Worm (Caenorhabditis elegans) whole organism, L4 larva: ENCODE results near the gene C15B12.9.

Source experiments
- F26F4.8 ChIP-seq: fragments of 200-800 bp; sonication (Bioruptor generic); conservative IDR thresholded peaks from 2 replicates; pipeline ENCODE4 v1.3.6; 2022; ENCODE audit warnings: missing genetic modification characterization, missing compliant biosample characterization
- aly-2 ChIP-seq: sonication (generic microtip); optimal IDR thresholded peaks from 2 replicates; lab custom pipeline; 2018; ENCODE audit warnings: missing biosample characterization, missing genetic modification characterization
- ama-1 ChIP-seq: fragments of 150-350 bp; optimal IDR thresholded peaks from 2 replicates; lab custom pipeline; 2014; ENCODE audit warnings: inconsistent platforms, mixed read lengths
- attf-4 ChIP-seq: sonication (generic microtip); optimal IDR thresholded peaks from 3 replicates; lab custom pipeline; 2017; ENCODE audit warnings: missing biosample characterization, missing genetic modification characterization
- ctbp-1 ChIP-seq: fragments of 200-800 bp; sonication (Bioruptor generic); IDR thresholded peaks from 2 replicates; pipeline ENCODE4 v1.3.6; 2022; ENCODE audit warnings: missing genetic modification reagents, missing genetic modification characterization, missing compliant biosample characterization
- dmd-9 ChIP-seq: fragments of 200-800 bp; sonication (Bioruptor generic); IDR thresholded peaks from 2 replicates; pipeline ENCODE4 v1.3.6; 2022; ENCODE audit warnings: missing genetic modification reagents, missing genetic modification characterization, missing compliant biosample characterization
- dpl-1 ChIP-seq: fragments of 150-350 bp; optimal IDR thresholded peaks from 2 replicates; lab custom pipeline; 2014; ENCODE audit warnings: missing biosample characterization, missing genetic modification reagents, missing genetic modification characterization
- lsy-2 ChIP-seq, 2 experiments: fragments of 150-350 bp in 1 of 2; sonication (generic microtip) in 1 of 2; optimal IDR thresholded peaks; 2 replicates each; lab custom pipeline; 2014 to 2017; ENCODE audit warnings: missing biosample characterization in 2 of 2, missing genetic modification characterization in 2 of 2
- nhr-102 ChIP-seq: sonication (generic microtip); optimal IDR thresholded peaks from 2 replicates; lab custom pipeline; 2016; ENCODE audit warnings: mild to moderate bottlenecking, missing genetic modification characterization, moderate library complexity, missing compliant biosample characterization
- nhr-111 ChIP-seq: fragments of 200-800 bp; sonication (Bioruptor generic); optimal IDR thresholded peaks from 2 replicates; lab custom pipeline; 2018; ENCODE audit warnings: mild to moderate bottlenecking, missing genetic modification characterization, missing compliant biosample characterization
- nhr-42 ChIP-seq: fragments of 200-800 bp; sonication (Bioruptor generic); IDR thresholded peaks from 2 replicates; pipeline ENCODE4 v1.3.6; 2022; ENCODE audit warnings: missing genetic modification characterization, missing compliant biosample characterization
- snpc-4 ChIP-seq: fragments of 150-350 bp; optimal IDR thresholded peaks from 2 replicates; lab custom pipeline; 2014; ENCODE audit warnings: missing biosample characterization, missing genetic modification characterization
- spr-3 ChIP-seq: fragments of 200-800 bp; sonication (Bioruptor generic); optimal IDR thresholded peaks from 2 replicates; lab custom pipeline; 2018; ENCODE audit warnings: mild to moderate bottlenecking, missing genetic modification characterization, missing compliant biosample characterization
- zip-11 ChIP-seq: fragments of 200-800 bp; sonication (Bioruptor generic); IDR thresholded peaks from 2 replicates; pipeline ENCODE4 v1.3.6; 2022; ENCODE audit warnings: missing genetic modification characterization, missing compliant biosample characterization

ce11 chrX:6430510-6430909 lies 38.1 kb upstream of the C15B12.9 start, which contains the start of gene ctsa-2:
- TF ChIP-seq nhr-102 (tag; lab: Kevin White, UChicago) (no peak), dmd-9 (GFP tag; lab: Robert Waterston, UW) (no peak), nhr-42 (no peak), dpl-1 (GFP tag; lab: Kevin White, UChicago) (no peak), ama-1 (lab: Kevin White, UChicago) (no peak), lsy-2 (tag; optimal IDR thresholded peaks at IDR 0.05; lab: Kevin White, UChicago) (no peak), snpc-4 (tag; lab: Kevin White, UChicago) (no peak), spr-3 (GFP tag; lab: Kevin White, UChicago) (no peak), zip-11 (GFP tag; lab: Robert Waterston, UW) (no peak), ctbp-1 (GFP tag; lab: Robert Waterston, UW) (no peak), aly-2 (tag; lab: Kevin White, UChicago) (no peak), F26F4.8 (GFP tag; lab: Robert Waterston, UW) (no peak), nhr-111 (GFP tag; lab: Kevin White, UChicago) (no peak), attf-4 (tag; lab: Kevin White, UChicago) (no peak)
